Fruit fly (Drosophila melanogaster) Kc167 (cell line): ENCODE measurements around the gene CG16781.

ENCODE experiments used
- Myc ChIP-seq: fragments of >200 bp; optimal IDR thresholded peaks from 2 replicates; lab custom pipeline; 2017; ENCODE audit warnings: missing external identifiers
- Sin3A ChIP-seq: fragments of >200 bp; optimal IDR thresholded peaks from 2 replicates; lab custom pipeline; 2018; ENCODE audit warnings: missing external identifiers
- h ChIP-seq: fragments of >200 bp; optimal IDR thresholded peaks from 3 replicates; lab custom pipeline; 2018; ENCODE audit warnings: missing external identifiers
- insv ChIP-seq: fragments of >200 bp; optimal IDR thresholded peaks from 3 replicates; lab custom pipeline; 2018; ENCODE audit warnings: missing external identifiers
- psq ChIP-seq: fragments of >200 bp; optimal IDR thresholded peaks from 2 replicates; lab custom pipeline; 2017; ENCODE audit warnings: missing external identifiers
- ttk ChIP-seq: sonication (Bioruptor generic); optimal IDR thresholded peaks from 2 replicates; lab custom pipeline; 2017; ENCODE audit warnings: missing external identifiers

The CG16781 gene

DNA sequence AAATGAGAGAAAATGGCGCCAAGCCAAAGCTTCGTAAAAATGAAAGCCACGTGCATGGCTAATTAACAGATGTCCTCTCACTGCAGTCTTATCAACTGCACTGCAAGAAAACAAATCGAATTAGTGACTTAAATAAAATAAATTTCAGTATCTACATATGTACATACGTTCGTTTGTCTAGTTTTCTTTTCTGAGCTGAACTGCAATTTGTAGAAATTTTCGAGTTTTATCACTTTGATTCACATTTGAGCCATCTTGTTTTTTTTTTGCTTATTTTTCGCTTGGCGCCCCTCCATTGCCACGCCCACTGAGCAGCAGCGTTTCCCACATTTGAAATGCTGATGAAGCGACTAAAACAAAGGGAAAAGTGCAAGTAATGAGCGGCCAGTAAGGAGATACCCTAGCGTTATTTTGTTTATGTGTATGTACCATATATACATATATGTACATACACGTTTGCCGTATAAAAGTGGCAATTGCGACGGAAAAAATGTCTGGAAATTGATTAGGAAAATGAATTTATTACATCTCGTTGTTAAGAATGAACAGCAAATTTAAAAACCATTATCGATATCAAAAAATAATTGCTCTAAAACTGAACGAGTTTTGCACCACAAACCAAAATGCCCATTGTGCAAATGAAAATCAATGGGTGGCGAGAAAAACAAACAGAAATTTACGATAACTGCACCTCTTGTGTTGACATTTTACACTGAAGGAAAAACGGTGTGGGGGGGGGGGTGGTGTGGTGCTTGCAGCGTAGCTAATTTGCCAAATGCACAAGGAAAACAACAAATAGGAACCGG lies 15.9 kb downstream of the CG16781 start:
- TF ChIP-seq insv (lab: Kevin White, UChicago): no peak
- TF ChIP-seq h (lab: Kevin White, UChicago): no peak
- no peak for TF ChIP-seq psq
- TF ChIP-seq Sin3A (lab: Kevin White, UChicago): no peak
- TF ChIP-seq ttk (lab: Kevin White, UChicago): no peak
- no peak for TF ChIP-seq Myc (lab: Kevin White, UChicago)

- no peak for TF ChIP-seq psq
- TF ChIP-seq Sin3A (lab: Kevin White, UChicago): no peak
- TF ChIP-seq insv (lab: Kevin White, UChicago): no peak
- no peak for TF ChIP-seq ttk (lab: Kevin White, UChicago)
- no peak for TF ChIP-seq h (lab: Kevin White, UChicago)
- TF ChIP-seq Myc (lab: Kevin White, UChicago): no peak
These were observed 17.2 kb downstream of the CG16781 start for dm6 chrX:3446650-3447049.

DNA sequence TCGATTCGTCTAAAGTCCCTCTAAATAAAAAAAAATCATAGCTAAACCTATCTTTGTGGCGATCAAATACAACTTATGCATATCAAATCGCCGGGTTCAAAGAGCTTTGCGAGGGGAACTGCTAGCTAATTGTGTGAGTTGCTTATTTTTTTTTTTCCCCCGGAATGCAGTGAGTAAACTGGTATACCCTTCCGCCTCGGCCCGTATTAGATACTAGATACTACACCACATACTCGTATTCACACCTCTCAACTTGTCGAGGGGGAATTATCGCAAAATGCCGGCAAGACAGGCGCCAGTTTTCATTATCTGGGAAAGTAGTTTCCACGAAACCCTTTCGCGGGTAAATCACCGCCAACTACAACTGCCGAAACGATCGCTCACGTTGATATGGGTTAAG lies 17.7 kb downstream of the CG16781 start:
- TF ChIP-seq Myc (lab: Kevin White, UChicago) (no peak), psq (no peak), Sin3A (lab: Kevin White, UChicago) (no peak), ttk (lab: Kevin White, UChicago) (no peak), insv (lab: Kevin White, UChicago) (no peak), h (lab: Kevin White, UChicago) (no peak)

- no peak for TF ChIP-seq insv (lab: Kevin White, UChicago)
- no peak for TF ChIP-seq Myc (lab: Kevin White, UChicago)
- no peak for TF ChIP-seq psq
- TF ChIP-seq h (lab: Kevin White, UChicago): no peak
- no peak for TF ChIP-seq Sin3A (lab: Kevin White, UChicago)
- TF ChIP-seq ttk (lab: Kevin White, UChicago): no peak
These were observed 19.0 kb downstream of the CG16781 start for dm6 chrX:3444800-3445199.

- TF ChIP-seq psq (no peak), Sin3A (lab: Kevin White, UChicago) (no peak), ttk (lab: Kevin White, UChicago) (no peak), insv (lab: Kevin White, UChicago) (no peak), Myc (lab: Kevin White, UChicago) (no peak), h (lab: Kevin White, UChicago) (no peak)
These were observed 19.9 kb downstream of the CG16781 start for dm6 chrX:3443902-3444301.

DNA sequence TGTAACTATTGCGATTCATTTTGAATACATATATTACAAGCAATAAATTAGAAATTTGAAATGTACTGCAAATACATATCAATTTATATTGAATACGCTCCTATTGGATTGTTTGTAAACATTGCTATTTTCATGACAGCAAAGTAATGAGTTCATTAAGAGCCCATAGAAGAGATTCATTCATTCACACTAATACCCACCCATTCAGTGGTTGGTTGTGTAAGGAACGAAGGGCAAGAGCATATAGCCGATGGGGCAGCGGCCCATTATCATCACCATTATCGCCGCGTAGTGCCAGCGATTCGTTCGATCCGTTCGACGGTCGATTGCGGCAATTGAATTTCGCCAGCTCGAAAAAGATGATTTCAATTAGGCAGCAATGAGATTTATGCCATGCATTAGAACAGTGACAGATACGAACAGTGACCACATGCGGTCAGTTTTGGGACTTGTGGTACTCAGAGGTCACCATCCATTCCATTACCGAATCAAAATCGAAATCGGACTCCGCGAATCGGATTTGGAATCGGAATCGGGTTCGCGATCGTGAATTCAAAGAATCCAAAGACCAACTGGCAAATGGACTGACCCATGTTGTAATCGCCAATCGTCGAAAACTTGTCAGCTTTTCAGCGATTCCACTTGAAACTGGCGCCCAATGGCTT lies 21.2 kb downstream of the CG16781 start:
- TF ChIP-seq Myc (lab: Kevin White, UChicago) (no peak), h (lab: Kevin White, UChicago) (no peak), Sin3A (lab: Kevin White, UChicago) (no peak), ttk (lab: Kevin White, UChicago) (no peak), insv (lab: Kevin White, UChicago) (no peak), psq (no peak)

DNA sequence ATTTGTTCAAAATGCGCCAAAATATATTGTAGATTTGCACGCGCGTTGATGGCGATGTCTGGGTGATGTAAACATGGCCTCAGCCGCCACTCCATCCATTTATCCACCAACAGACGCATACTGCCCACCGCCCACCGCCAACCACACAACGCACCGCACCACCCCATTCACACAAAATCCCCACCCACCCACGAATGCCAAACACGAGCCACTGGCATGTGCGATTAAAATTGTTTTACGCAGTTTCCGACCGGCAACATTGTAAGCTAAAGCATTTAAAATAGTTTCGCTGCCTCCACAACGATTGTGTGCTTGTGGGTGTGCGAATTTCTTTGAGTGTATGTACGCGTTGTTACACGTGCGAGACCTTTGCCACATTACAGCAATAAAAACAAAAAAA lies 23.3 kb downstream of the CG16781 start:
- TF ChIP-seq h (lab: Kevin White, UChicago): no peak
- no peak for TF ChIP-seq Sin3A (lab: Kevin White, UChicago)
- no peak for TF ChIP-seq ttk (lab: Kevin White, UChicago)
- TF ChIP-seq psq: no peak
- no peak for TF ChIP-seq Myc (lab: Kevin White, UChicago)
- no peak for TF ChIP-seq insv (lab: Kevin White, UChicago)

- TF ChIP-seq ttk (lab: Kevin White, UChicago) (no peak), h (lab: Kevin White, UChicago) (no peak), insv (lab: Kevin White, UChicago) (no peak), psq (no peak), Sin3A (lab: Kevin White, UChicago) (no peak), Myc (lab: Kevin White, UChicago) (no peak)
These were observed 26.4 kb downstream of the CG16781 start for dm6 chrX:3437493-3437892.

DNA sequence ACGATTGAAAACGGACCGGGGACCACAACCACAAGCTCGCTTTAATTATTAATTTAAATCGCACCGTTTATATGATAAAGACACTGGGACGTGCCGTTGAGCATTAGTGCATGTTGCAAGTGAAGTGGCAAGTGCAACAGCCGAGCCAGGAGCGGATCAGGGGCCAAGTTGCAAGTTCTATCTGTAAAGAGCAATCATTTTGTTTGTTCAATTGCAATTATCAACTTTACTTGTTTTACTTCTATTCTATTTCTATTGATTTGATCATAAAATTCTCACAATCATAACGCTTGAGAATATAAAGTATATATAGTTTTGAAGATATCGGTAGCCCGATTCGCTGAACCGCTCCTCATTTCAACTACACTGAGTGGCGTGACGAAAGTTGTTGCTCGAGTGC lies 27.7 kb downstream of the CG16781 start:
- TF ChIP-seq ttk (lab: Kevin White, UChicago) (no peak), Sin3A (lab: Kevin White, UChicago) (no peak), psq (no peak), insv (lab: Kevin White, UChicago) (no peak), h (lab: Kevin White, UChicago) (no peak), Myc (lab: Kevin White, UChicago) (no peak)

DNA sequence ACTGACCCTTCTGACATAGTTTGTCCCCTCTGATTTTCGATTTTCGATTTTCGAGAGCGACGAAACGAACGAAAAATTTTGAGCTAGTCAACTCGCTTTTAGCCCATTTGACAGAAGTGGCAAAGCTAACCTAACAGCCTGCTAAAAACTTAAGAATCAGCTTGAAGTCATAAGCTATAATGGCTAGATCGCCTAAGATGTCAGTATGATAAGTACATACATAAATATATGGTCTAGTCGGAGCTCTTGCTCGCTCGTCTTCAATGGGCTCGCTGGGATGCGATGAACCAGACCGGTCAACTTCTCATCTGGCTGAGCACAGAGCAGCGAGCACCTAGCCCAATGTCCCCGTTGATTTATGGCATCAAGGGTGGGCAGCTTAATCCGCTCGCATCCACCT lies 28.1 kb downstream of the CG16781 start, which contains the start of gene CG14269:
CG14269 (minus strand) TSS at position 101 of the 400 bp plus-strand sequence.
- TF ChIP-seq ttk (lab: Kevin White, UChicago) (no peak), insv (lab: Kevin White, UChicago) (no peak), Myc (lab: Kevin White, UChicago) (no peak), Sin3A (lab: Kevin White, UChicago) (no peak), psq (no peak), h (lab: Kevin White, UChicago) (no peak)

DNA sequence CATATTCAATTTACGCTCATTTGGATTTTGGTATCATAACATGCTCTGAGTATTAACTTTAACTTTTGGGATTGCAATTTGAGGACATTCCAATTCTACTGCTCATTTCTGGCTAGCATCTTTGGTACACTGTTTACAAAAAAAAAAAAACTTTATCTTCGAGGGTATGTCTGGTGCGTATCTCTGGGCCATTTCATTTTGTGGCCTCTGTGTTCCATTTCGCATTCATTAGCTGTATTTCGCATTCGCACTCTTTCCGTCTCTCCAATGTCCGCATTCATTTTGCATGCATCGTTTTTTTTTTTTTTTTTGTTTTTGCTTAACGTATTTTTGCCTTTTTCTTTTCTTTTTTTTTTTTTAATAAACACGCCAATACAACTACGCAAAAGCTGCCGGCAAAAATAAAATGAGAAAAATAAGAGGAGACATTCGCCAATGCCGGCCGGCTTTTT lies 30.2 kb downstream of the CG16781 start:
- TF ChIP-seq psq (no peak), Sin3A (lab: Kevin White, UChicago) (no peak), ttk (lab: Kevin White, UChicago) (no peak), h (lab: Kevin White, UChicago) (no peak), Myc (lab: Kevin White, UChicago) (no peak), insv (lab: Kevin White, UChicago) (no peak)
